Worm (Caenorhabditis elegans) whole organism, early embryonic: ENCODE measurements around the gene ZK616.1.

Source experiments
- B0310.2 ChIP-seq: sonication (generic microtip); optimal IDR thresholded peaks from 2 replicates; lab custom pipeline; 2016; ENCODE audit warnings: mild to moderate bottlenecking, missing genetic modification characterization, missing compliant biosample characterization
- F13C5.2 ChIP-seq: sonication (generic microtip); optimal IDR thresholded peaks from 2 replicates; lab custom pipeline; 2017; ENCODE audit warnings: mild to moderate bottlenecking, missing genetic modification characterization, inconsistent platforms, missing compliant biosample characterization
- aly-1 ChIP-seq: sonication (generic microtip); optimal IDR thresholded peaks from 2 replicates; lab custom pipeline; 2016; ENCODE audit warnings: missing genetic modification characterization, missing compliant biosample characterization
- ama-1 ChIP-seq: fragments of 150-350 bp; optimal IDR thresholded peaks from 2 replicates; lab custom pipeline; 2014
- ceh-13 ChIP-seq: fragments of 200-800 bp; sonication (Bioruptor generic); optimal IDR thresholded peaks from 2 replicates; lab custom pipeline; 2018; ENCODE audit warnings: mild to moderate bottlenecking, missing genetic modification characterization, missing compliant biosample characterization
- ceh-36 ChIP-seq: sonication (generic microtip); optimal IDR thresholded peaks from 2 replicates; lab custom pipeline; 2016; ENCODE audit warnings: missing genetic modification characterization, inconsistent platforms, missing compliant biosample characterization
- ets-7 ChIP-seq: sonication (generic microtip); optimal IDR thresholded peaks from 2 replicates; lab custom pipeline; 2016; ENCODE audit warnings: missing genotype, missing genetic modification characterization, missing compliant biosample characterization
- flt-1 ChIP-seq: fragments of 200-800 bp; sonication (Bioruptor generic); IDR thresholded peaks from 2 replicates; pipeline ENCODE4 v1.3.6; 2022; ENCODE audit warnings: missing genetic modification characterization, missing compliant biosample characterization
- hmbx-1 ChIP-seq: sonication (generic microtip); optimal IDR thresholded peaks from 2 replicates; lab custom pipeline; 2016; ENCODE audit warnings: mild to moderate bottlenecking, missing genetic modification characterization, missing compliant biosample characterization
- hmg-4 ChIP-seq: fragments of 200-800 bp; sonication (Bioruptor generic); optimal IDR thresholded peaks from 2 replicates; lab custom pipeline; 2018; ENCODE audit warnings: mild to moderate bottlenecking, missing genetic modification characterization, missing compliant biosample characterization
- hnd-1 ChIP-seq: sonication (generic microtip); optimal IDR thresholded peaks from 2 replicates; lab custom pipeline; 2016; ENCODE audit warnings: missing genetic modification characterization, missing compliant biosample characterization
- pes-1 ChIP-seq: fragments of 200-800 bp; sonication (Bioruptor generic); IDR thresholded peaks from 2 replicates; pipeline ENCODE4 v1.3.6; 2022; ENCODE audit warnings: missing genetic modification reagents, missing genetic modification characterization, missing compliant biosample characterization
- scrt-1 ChIP-seq: fragments of 200-800 bp; sonication (Bioruptor generic); IDR thresholded peaks from 2 replicates; pipeline ENCODE4 v1.3.6; 2022; ENCODE audit warnings: missing genetic modification characterization, missing compliant biosample characterization
- sea-1 ChIP-seq: fragments of 200-800 bp; sonication (Bioruptor generic); conservative IDR thresholded peaks from 2 replicates; pipeline ENCODE4 v1.3.6; 2022; ENCODE audit warnings: missing genetic modification characterization, missing compliant biosample characterization
- tbx-11 ChIP-seq: fragments of 200-800 bp; sonication (Bioruptor generic); IDR thresholded peaks from 2 replicates; pipeline ENCODE4 v1.3.6; 2022; ENCODE audit warnings: missing genetic modification characterization, missing compliant biosample characterization
- tbx-37 ChIP-seq: fragments of 200-800 bp; sonication (Bioruptor generic); conservative IDR thresholded peaks from 2 replicates; pipeline ENCODE4 v1.3.6; 2022; ENCODE audit warnings: missing genetic modification reagents, missing genetic modification characterization, missing compliant biosample characterization
- tra-4 ChIP-seq: sonication (generic microtip); optimal IDR thresholded peaks from 2 replicates; lab custom pipeline; 2017; ENCODE audit warnings: missing genetic modification characterization, missing compliant biosample characterization

Gene ZK616.1

DNA sequence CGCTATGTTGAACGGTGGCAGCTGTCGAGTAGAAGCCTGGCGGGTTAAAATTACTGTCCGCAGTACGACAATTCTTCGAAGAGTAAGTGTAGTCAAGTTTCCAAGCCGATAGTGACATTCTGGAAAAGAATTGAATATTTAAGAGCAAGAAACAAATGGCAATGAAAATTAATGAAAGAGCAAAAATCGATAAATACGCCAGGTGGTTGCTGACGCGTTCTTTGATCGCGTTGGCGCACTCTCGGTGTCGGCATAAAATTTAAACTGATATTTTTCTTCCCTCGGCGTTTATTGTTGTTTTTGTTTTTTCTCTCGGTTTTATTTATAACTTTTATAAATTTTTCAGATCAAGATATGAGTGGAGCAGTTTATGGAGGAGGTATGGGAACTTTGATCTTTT lies 6.0 kb upstream of the ZK616.1 start, which contains the start of the genes perm-3 and swsn-6:
Gene perm-3 (minus strand): TSS at position 118 of the 400 bp plus-strand sequence.
Gene swsn-6 (plus strand): TSS at position 347 of the 400 bp plus-strand sequence.
- peak; percentile 20 for TF ChIP-seq F13C5.2 (tag; lab: Kevin White, UChicago)
- TF ChIP-seq B0310.2 (tag; lab: Kevin White, UChicago): no peak

DNA sequence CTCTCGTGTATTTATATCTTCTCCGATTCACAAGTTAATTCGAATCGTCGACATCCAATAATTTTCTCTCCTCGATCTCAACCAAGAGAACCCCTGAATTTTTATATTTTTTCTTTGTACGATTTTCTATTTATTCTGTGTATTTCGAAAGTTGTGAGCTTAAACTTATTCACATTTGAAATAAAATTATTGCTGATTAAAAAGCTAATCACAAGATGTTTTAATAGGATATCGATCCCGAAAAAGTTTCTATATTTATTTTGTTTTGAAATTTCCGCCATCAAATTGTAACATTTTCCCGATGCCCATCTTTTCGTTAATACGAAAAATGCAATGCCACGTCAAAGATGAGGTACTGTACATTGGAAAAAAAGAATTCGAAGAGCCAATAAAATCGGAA lies 3.9 kb upstream of the ZK616.1 start, which contains the start of gene ZK616.3:
Gene ZK616.3 (plus strand): TSS at position 301 of the 400 bp plus-strand sequence.
- TF ChIP-seq aly-1: no peak
- no peak for TF ChIP-seq flt-1 (GFP tag; lab: Robert Waterston, UW)
- TF ChIP-seq ceh-36 (tag; lab: Kevin White, UChicago): no peak
- no peak for TF ChIP-seq ceh-13 (GFP tag; lab: Kevin White, UChicago)
- TF ChIP-seq ets-7 (tag; lab: Kevin White, UChicago): no peak
- TF ChIP-seq B0310.2 (tag; lab: Kevin White, UChicago): no peak
- TF ChIP-seq ama-1 (lab: Kevin White, UChicago): no peak
- TF ChIP-seq pes-1 (GFP tag; lab: Robert Waterston, UW): no peak
- no peak for TF ChIP-seq hnd-1
- no peak for TF ChIP-seq sea-1 (GFP tag; lab: Robert Waterston, UW)
- no peak for TF ChIP-seq scrt-1
- no peak for TF ChIP-seq F13C5.2 (tag; lab: Kevin White, UChicago)
- no peak for TF ChIP-seq tbx-11

- TF ChIP-seq sea-1 (GFP tag; lab: Robert Waterston, UW) (no peak), tra-4 (tag; lab: Kevin White, UChicago) (no peak), B0310.2 (tag; lab: Kevin White, UChicago) (no peak), ceh-36 (tag; lab: Kevin White, UChicago) (no peak), hmg-4 (no peak), aly-1 (no peak), scrt-1 (no peak), pes-1 (GFP tag; lab: Robert Waterston, UW) (no peak), ama-1 (lab: Kevin White, UChicago) (no peak), tbx-37 (GFP tag; lab: Robert Waterston, UW) (no peak), ceh-13 (GFP tag; lab: Kevin White, UChicago) (no peak), hmbx-1 (tag; lab: Kevin White, UChicago) (no peak), tbx-11 (no peak), ets-7 (tag; lab: Kevin White, UChicago) (no peak), hnd-1 (no peak), flt-1 (GFP tag; lab: Robert Waterston, UW) (no peak), F13C5.2 (tag; lab: Kevin White, UChicago) (no peak)
These were observed 3.2 kb upstream of the ZK616.1 start, which contains the start of gene ZK616.2 for ce11 chrIV:5397539-5397938. Gene ZK616.2 (plus strand): TSS chrIV:5397839.

ce11 chrIV:5405345-5405744 lies 4.6 kb downstream of the ZK616.1 start, which contains the start of gene ZK616.61:
Gene ZK616.61 (plus strand): TSS chrIV:5405645.
- TF ChIP-seq ama-1 (lab: Kevin White, UChicago): no peak
- TF ChIP-seq ceh-36 (tag; lab: Kevin White, UChicago): no peak
- TF ChIP-seq aly-1: no peak
- TF ChIP-seq sea-1 (GFP tag; lab: Robert Waterston, UW): no peak
- TF ChIP-seq B0310.2 (tag; lab: Kevin White, UChicago): no peak
- no peak for TF ChIP-seq F13C5.2 (tag; lab: Kevin White, UChicago)
- TF ChIP-seq hmg-4: no peak
- TF ChIP-seq flt-1 (GFP tag; lab: Robert Waterston, UW): no peak
- no peak for TF ChIP-seq ets-7 (tag; lab: Kevin White, UChicago)
- TF ChIP-seq scrt-1: no peak
- TF ChIP-seq tbx-37 (GFP tag; lab: Robert Waterston, UW): no peak
- TF ChIP-seq ceh-13 (GFP tag; lab: Kevin White, UChicago): no peak
- TF ChIP-seq hnd-1: no peak
- no peak for TF ChIP-seq hmbx-1 (tag; lab: Kevin White, UChicago)
- TF ChIP-seq tbx-11: no peak
- TF ChIP-seq tra-4 (tag; lab: Kevin White, UChicago): no peak
- no peak for TF ChIP-seq pes-1 (GFP tag; lab: Robert Waterston, UW)

DNA sequence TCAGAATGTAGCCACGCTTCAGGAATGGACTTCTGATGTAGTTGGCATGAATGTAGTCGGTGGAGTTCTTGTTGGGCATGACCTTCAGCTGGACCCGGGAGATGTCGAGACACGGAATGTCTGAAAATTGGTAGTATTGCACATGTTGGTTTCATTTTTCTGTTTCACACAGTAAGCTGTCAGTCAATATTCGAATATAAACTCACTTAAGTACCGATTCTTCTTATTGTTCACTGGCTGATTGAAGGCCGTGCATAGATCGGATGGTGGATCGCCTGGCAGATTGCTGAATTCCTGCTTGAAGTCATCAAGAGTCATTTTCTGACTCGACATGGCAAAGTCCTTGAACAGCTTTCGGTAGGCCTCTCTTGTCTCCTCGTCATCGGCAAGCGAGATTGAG lies 8.4 kb downstream of the ZK616.1 start:
- TF ChIP-seq tbx-11: no peak
- no peak for TF ChIP-seq pes-1 (GFP tag; lab: Robert Waterston, UW)
- TF ChIP-seq flt-1 (GFP tag; lab: Robert Waterston, UW): no peak
- TF ChIP-seq ets-7 (tag; lab: Kevin White, UChicago): no peak
- no peak for TF ChIP-seq hnd-1
- TF ChIP-seq hmbx-1 (tag; lab: Kevin White, UChicago): no peak
- no peak for TF ChIP-seq ceh-36 (tag; lab: Kevin White, UChicago)
- no peak for TF ChIP-seq B0310.2 (tag; lab: Kevin White, UChicago)
- no peak for TF ChIP-seq aly-1
- TF ChIP-seq ceh-13 (GFP tag; lab: Kevin White, UChicago): no peak
- no peak for TF ChIP-seq F13C5.2 (tag; lab: Kevin White, UChicago)

- no peak for TF ChIP-seq B0310.2 (tag; lab: Kevin White, UChicago)
- no peak for TF ChIP-seq scrt-1
- TF ChIP-seq tra-4 (tag; lab: Kevin White, UChicago): no peak
- no peak for TF ChIP-seq ceh-36 (tag; lab: Kevin White, UChicago)
These were observed 10.4 kb downstream of the ZK616.1 start, which contains the start of gene ZK616.65 for ce11 chrIV:5411120-5411519. Gene ZK616.65 (minus strand): TSS chrIV:5411220.

DNA sequence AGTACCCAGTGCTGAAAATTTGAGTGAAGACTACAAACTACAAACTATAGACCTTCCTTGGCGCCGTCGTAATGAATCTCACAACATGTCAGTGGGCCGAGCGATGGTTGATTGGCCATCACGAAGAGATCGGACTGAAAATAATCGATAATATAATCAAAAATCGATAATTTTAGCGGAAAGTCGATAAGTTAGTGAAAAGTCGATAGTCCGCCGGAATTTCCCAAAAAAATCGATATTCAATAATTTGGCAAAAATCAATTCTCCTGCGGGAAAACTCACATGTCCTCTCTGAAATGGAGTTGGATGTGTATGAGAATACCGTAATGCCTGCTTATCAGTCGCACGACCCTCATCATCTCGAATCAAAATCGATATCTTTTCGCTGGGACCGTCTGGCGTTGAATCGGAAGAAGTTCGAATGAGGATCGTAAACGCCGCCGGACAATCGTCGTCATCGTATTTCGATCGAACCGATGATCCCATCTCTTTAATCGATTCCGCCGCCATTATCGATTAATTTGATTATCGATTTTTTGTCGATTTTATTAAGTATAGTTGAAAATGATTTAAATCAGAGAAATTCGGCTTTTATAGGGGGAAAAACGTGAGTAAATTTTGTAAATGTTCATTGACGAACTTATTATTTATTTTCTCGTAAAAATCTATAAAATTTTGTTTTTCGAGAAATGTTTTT lies 11.1 kb downstream of the ZK616.1 start, which contains the start of gene ZK616.8:
Gene ZK616.8 (minus strand): TSS at position 553 of the 697 bp plus-strand sequence.
- no peak for TF ChIP-seq sea-1 (GFP tag; lab: Robert Waterston, UW)
- TF ChIP-seq F13C5.2 (tag; lab: Kevin White, UChicago): no peak
- TF ChIP-seq ama-1 (lab: Kevin White, UChicago): no peak
- TF ChIP-seq tra-4 (tag; lab: Kevin White, UChicago): no peak
- TF ChIP-seq tbx-11: no peak
- TF ChIP-seq aly-1: no peak
- no peak for TF ChIP-seq tbx-37 (GFP tag; lab: Robert Waterston, UW)
- TF ChIP-seq ets-7 (tag; lab: Kevin White, UChicago): no peak
- TF ChIP-seq ceh-13 (GFP tag; lab: Kevin White, UChicago): no peak
- no peak for TF ChIP-seq B0310.2 (tag; lab: Kevin White, UChicago)
